Worm (Caenorhabditis elegans): ENCODE results near the gene ZK488.5.
A peak's percentile ranks its signal among the peaks of the same experiment; 100 is the strongest.

The ZK488.5 gene

ce11 chrV:619054-619453 is 26.0 kb downstream of the ZK488.5 start, which contains the start of gene F48G7.4 (continued):
- TF ChIP-seq zip-4 (GFP tag; optimal IDR thresholded peaks at IDR 0.05): no peak
- no peak for TF ChIP-seq nhr-76 (tag; optimal IDR thresholded peaks at IDR 0.05)
- peak; percentile 5 for TF ChIP-seq F16B12.6 (tag; optimal IDR thresholded peaks at IDR 0.05)
- peak; percentile 26 for TF ChIP-seq zag-1 (tag; optimal IDR thresholded peaks at IDR 0.05)
- no peak for TF ChIP-seq blmp-1 (tag; optimal IDR thresholded peaks at IDR 0.05)
- TF ChIP-seq lin-14 (GFP tag; optimal IDR thresholded peaks at IDR 0.05): peak; percentile 100
- no peak for TF ChIP-seq pqm-1 (tag; optimal IDR thresholded peaks at IDR 0.05)
- TF ChIP-seq mef-2 (tag; optimal IDR thresholded peaks at IDR 0.05): peak; percentile 24
- no peak for TF ChIP-seq ceh-90 (tag; optimal IDR thresholded peaks at IDR 0.05)
- peak; percentile 73 to 75 for TF ChIP-seq efl-1 (optimal IDR thresholded peaks at IDR 0.05)
- peak in 1 of 2 experiments; percentile 47 for TF ChIP-seq efl-1 (GFP tag; optimal IDR thresholded peaks at IDR 0.05 in 1 of 2)
- TF ChIP-seq sptf-1 (tag; optimal IDR thresholded peaks at IDR 0.05): no peak
- TF ChIP-seq hlh-17 (GFP tag; optimal IDR thresholded peaks at IDR 0.05; ENCODE audit: borderline replicate concordance): no peak
- peak; percentile 91 for TF ChIP-seq nhr-20 (tag; optimal IDR thresholded peaks at IDR 0.05)
- no peak for TF ChIP-seq ets-5 (GFP tag; IDR thresholded peaks at IDR 0.05)
- peak; percentile 64 for TF ChIP-seq jun-1 (tag; optimal IDR thresholded peaks at IDR 0.05)
- TF ChIP-seq aha-1 (tag; optimal IDR thresholded peaks at IDR 0.05): no peak
- TF ChIP-seq lir-3 (tag; optimal IDR thresholded peaks at IDR 0.05; ENCODE audit: poor library complexity): peak; percentile 62
- TF ChIP-seq unc-98 (GFP tag; IDR thresholded peaks at IDR 0.05): no peak
- TF ChIP-seq nhr-77 (tag; optimal IDR thresholded peaks at IDR 0.05): peak; percentile 23
- no peak for TF ChIP-seq ceh-8 (GFP tag; optimal IDR thresholded peaks at IDR 0.05)
- TF ChIP-seq xbp-1 (tag; optimal IDR thresholded peaks at IDR 0.05): peak; percentile 64
- peak; percentile 13 for TF ChIP-seq sox-4 (tag; optimal IDR thresholded peaks at IDR 0.05)
- peak; percentile 86 for TF ChIP-seq snu-23 (GFP tag; optimal IDR thresholded peaks at IDR 0.05)
- TF ChIP-seq lin-39 (tag; optimal IDR thresholded peaks at IDR 0.05): no peak
- peak in 1 of 2 experiments; percentile 11 for TF ChIP-seq mdl-1 (tag; optimal IDR thresholded peaks at IDR 0.05)
- TF ChIP-seq nhr-12 (tag; optimal IDR thresholded peaks at IDR 0.05): no peak
- no peak for TF ChIP-seq ces-1 (GFP tag; optimal IDR thresholded peaks at IDR 0.05)
- TF ChIP-seq pax-3 (tag; optimal IDR thresholded peaks at IDR 0.05): peak; percentile 3
- no peak for TF ChIP-seq lin-15B (tag; optimal IDR thresholded peaks at IDR 0.05)
- TF ChIP-seq aly-2 (tag; optimal IDR thresholded peaks at IDR 0.05): peak; percentile 54
- TF ChIP-seq ama-1 (optimal IDR thresholded peaks at IDR 0.05): no peak
- peak; percentile 60 for TF ChIP-seq nhr-19 (GFP tag; conservative IDR thresholded peaks at IDR 0.05)
- TF ChIP-seq alr-1 (tag; optimal IDR thresholded peaks at IDR 0.05; ENCODE audit: borderline replicate concordance): no peak
- no peak for TF ChIP-seq hpl-2 (GFP tag; optimal IDR thresholded peaks at IDR 0.05)
- TF ChIP-seq lin-13 (GFP tag; optimal IDR thresholded peaks at IDR 0.05): peak; percentile 15

DNA sequence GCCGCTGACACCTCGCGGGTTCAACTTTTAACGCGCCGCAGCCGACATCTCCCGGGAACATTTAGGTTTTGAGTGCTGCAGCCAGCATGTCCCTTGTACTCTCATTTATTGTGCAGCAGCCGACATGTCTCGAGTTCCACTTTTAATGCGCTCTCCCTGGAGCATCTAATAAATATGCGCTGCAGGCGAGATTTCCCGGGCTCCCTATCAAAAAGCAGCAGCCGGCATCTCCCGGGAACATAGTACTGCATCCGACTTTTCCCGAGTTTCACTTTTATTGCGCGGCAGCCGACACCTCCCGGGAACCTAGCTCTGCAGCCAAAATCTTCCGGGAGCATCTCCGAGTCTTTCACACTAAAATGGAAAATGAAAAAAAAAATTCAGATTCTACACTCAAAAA is 27.9 kb downstream of the ZK488.5 start:
- no peak for TF ChIP-seq C34B4.2 (tag; optimal IDR thresholded peaks at IDR 0.05)
- no peak for TF ChIP-seq egl-13 (tag; optimal IDR thresholded peaks at IDR 0.05)
- TF ChIP-seq aha-1 (tag; optimal IDR thresholded peaks at IDR 0.05): no peak
- TF ChIP-seq blmp-1 (tag; optimal IDR thresholded peaks at IDR 0.05): no peak
- TF ChIP-seq Y116A8C.19 (tag; optimal IDR thresholded peaks at IDR 0.05; ENCODE audit: borderline replicate concordance): no peak

- TF ChIP-seq C16A3.4 (tag; optimal IDR thresholded peaks at IDR 0.05): no peak
- TF ChIP-seq elt-2 (tag; optimal IDR thresholded peaks at IDR 0.05): peak; percentile 29
Measured at ce11 chrV:622902-623301, 29.8 kb downstream of the ZK488.5 start, which contains the start of gene F48G7.5. TSS of gene F48G7.5 (minus strand) at chrV:622935.
